Worm (Caenorhabditis elegans) whole organism, L4 larva: Measurements from ENCODE around the gene srh-297.
"Not testable (repeated sequence)": the region's sequence is repeated elsewhere in the genome, so short reads cannot be mapped to it uniquely, and the experiment has no call there.

Experiments
- aly-2 ChIP-seq: sonication (generic microtip); optimal IDR thresholded peaks from 2 replicates; lab custom pipeline; 2018; ENCODE audit warnings: missing biosample characterization, missing genetic modification characterization
- ama-1 ChIP-seq: fragments of 150-350 bp; optimal IDR thresholded peaks from 2 replicates; lab custom pipeline; 2014; ENCODE audit warnings: inconsistent platforms, mixed read lengths

ce11 chrII:3184858-3185257 is 45.5 kb downstream of the srh-297 start, which contains the start of gene sri-78:
- not testable (repeated sequence) for TF ChIP-seq ama-1 (lab: Kevin White, UChicago); aly-2 (tag; lab: Kevin White, UChicago)
